Worm (Caenorhabditis elegans) whole organism, young adult: Measurements from ENCODE around the gene cox-6C.

Experiments
- B0019.2 ChIP-seq: fragments of 200-800 bp; sonication (Bioruptor generic); conservative IDR thresholded peaks from 2 replicates; pipeline ENCODE4 v1.3.6; 2022; ENCODE audit warnings: missing genetic modification reagents, missing genetic modification characterization, missing compliant biosample characterization
- B0261.1 ChIP-seq: sonication (generic microtip); optimal IDR thresholded peaks from 2 replicates; lab custom pipeline; 2016; ENCODE audit warnings: mild to moderate bottlenecking, missing genetic modification characterization, moderate library complexity, missing compliant biosample characterization
- F33H1.4 ChIP-seq: fragments of 200-800 bp; sonication (Bioruptor generic); IDR thresholded peaks from 2 replicates; pipeline ENCODE4 v1.3.6; 2022; ENCODE audit warnings: missing genetic modification reagents, missing genetic modification characterization, missing compliant biosample characterization
- Y53F4B.3 ChIP-seq: fragments of 200-800 bp; sonication (Bioruptor generic); IDR thresholded peaks from 2 replicates; pipeline ENCODE4 v1.3.6; 2022; ENCODE audit warnings: missing genetic modification reagents, missing genetic modification characterization, missing compliant biosample characterization
- ZK185.1 ChIP-seq: sonication (generic microtip); optimal IDR thresholded peaks from 2 replicates; lab custom pipeline; 2016; ENCODE audit warnings: mild to moderate bottlenecking, missing genetic modification characterization, missing compliant biosample characterization; ENCODE audit not compliant: poor library complexity, severe bottlenecking
- aptf-3 ChIP-seq: fragments of 200-800 bp; sonication (Bioruptor generic); IDR thresholded peaks from 2 replicates; pipeline ENCODE4 v1.3.6; 2022; ENCODE audit warnings: missing genetic modification characterization, missing compliant biosample characterization
- athp-1 ChIP-seq: sonication (generic microtip); optimal IDR thresholded peaks from 2 replicates; lab custom pipeline; 2017; ENCODE audit warnings: mild to moderate bottlenecking, missing genetic modification characterization, missing compliant biosample characterization
- bed-1 ChIP-seq: fragments of 200-800 bp; sonication (Bioruptor generic); IDR thresholded peaks from 2 replicates; pipeline ENCODE4 v1.3.6; 2022; ENCODE audit warnings: missing genetic modification reagents, missing genetic modification characterization, missing compliant biosample characterization
- bed-2 ChIP-seq: fragments of 200-800 bp; sonication (Bioruptor generic); IDR thresholded peaks from 2 replicates; pipeline ENCODE4 v1.3.6; 2022; ENCODE audit warnings: missing genetic modification reagents, missing genetic modification characterization, missing compliant biosample characterization
- ccch-3 ChIP-seq: fragments of 200-800 bp; sonication (Bioruptor generic); optimal IDR thresholded peaks from 2 replicates; lab custom pipeline; 2018; ENCODE audit warnings: mild to moderate bottlenecking, missing genetic modification characterization, missing compliant biosample characterization
- ceh-27 ChIP-seq: fragments of 200-800 bp; sonication (Bioruptor generic); optimal IDR thresholded peaks from 2 replicates; lab custom pipeline; 2018; ENCODE audit warnings: mild to moderate bottlenecking, missing genetic modification characterization, moderate library complexity, missing compliant biosample characterization
- ceh-58 ChIP-seq: fragments of 200-800 bp; sonication (Bioruptor generic); IDR thresholded peaks from 2 replicates; pipeline ENCODE4 v1.3.6; 2022; ENCODE audit warnings: missing genetic modification characterization, missing compliant biosample characterization
- dpl-1 ChIP-seq: fragments of 150-350 bp; optimal IDR thresholded peaks from 2 replicates; lab custom pipeline; 2014; ENCODE audit warnings: missing biosample characterization, missing genetic modification reagents, missing genetic modification characterization
- efl-1 ChIP-seq: fragments of 150-350 bp; optimal IDR thresholded peaks from 2 replicates; lab custom pipeline; 2014; ENCODE audit warnings: missing biosample characterization, missing genetic modification reagents, missing genetic modification characterization
- egl-18 ChIP-seq: fragments of 200-800 bp; sonication (Bioruptor generic); IDR thresholded peaks from 2 replicates; pipeline ENCODE4 v1.3.6; 2022; ENCODE audit warnings: missing genetic modification reagents, missing genetic modification characterization, missing compliant biosample characterization
- egrh-3 ChIP-seq: fragments of 200-800 bp; sonication (Bioruptor generic); IDR thresholded peaks from 2 replicates; pipeline ENCODE4 v1.3.6; 2022; ENCODE audit warnings: missing genetic modification reagents, missing genetic modification characterization, missing compliant biosample characterization
- fkh-3 ChIP-seq: sonication (generic microtip); optimal IDR thresholded peaks from 2 replicates; lab custom pipeline; 2016; ENCODE audit warnings: mild to moderate bottlenecking, missing genetic modification characterization, missing compliant biosample characterization
- hmg-1.2 ChIP-seq: fragments of 200-800 bp; sonication (Bioruptor generic); IDR thresholded peaks from 2 replicates; pipeline ENCODE4 v1.3.6; 2022; ENCODE audit warnings: missing genetic modification reagents, missing genetic modification characterization, missing compliant biosample characterization
- hrde-1 ChIP-seq: sonication (generic microtip); optimal IDR thresholded peaks from 2 replicates; lab custom pipeline; 2016; ENCODE audit warnings: missing genetic modification characterization, mild to moderate bottlenecking, missing compliant biosample characterization, moderate library complexity, missing genotype, missing genetic modification reagents, borderline replicate concordance
- hsf-1 ChIP-seq: fragments of 200-800 bp; sonication (Bioruptor generic); IDR thresholded peaks from 2 replicates; pipeline ENCODE4 v1.3.6; 2022; ENCODE audit warnings: missing genetic modification reagents, missing genetic modification characterization, missing compliant biosample characterization
- let-607 ChIP-seq, 2 experiments: fragments of 200-800 bp in 1 of 2; sonication (Bioruptor generic) in 1 of 2; sonication (generic microtip) in 1 of 2; optimal IDR thresholded peaks; 2 replicates each; lab custom pipeline; 2016 to 2018; ENCODE audit warnings: mild to moderate bottlenecking in 2 of 2, missing compliant biosample characterization in 2 of 2, missing genetic modification characterization in 2 of 2, moderate library complexity in 2 of 2, missing genotype in 1 of 2
- lin-40 ChIP-seq: sonication (generic microtip); optimal IDR thresholded peaks from 2 replicates; lab custom pipeline; 2016; ENCODE audit warnings: missing genetic modification characterization, mild to moderate bottlenecking, missing compliant biosample characterization, missing genotype, missing genetic modification reagents
- lin-54 ChIP-seq: fragments of 200-800 bp; sonication (Bioruptor generic); optimal IDR thresholded peaks from 2 replicates; lab custom pipeline; 2018; ENCODE audit warnings: mild to moderate bottlenecking, missing genetic modification characterization, missing compliant biosample characterization
- madf-10 ChIP-seq: sonication (generic microtip); optimal IDR thresholded peaks from 2 replicates; lab custom pipeline; 2016; ENCODE audit warnings: mild to moderate bottlenecking, missing genetic modification characterization, missing compliant biosample characterization
- nhr-27 ChIP-seq: fragments of 200-800 bp; sonication (Bioruptor generic); optimal IDR thresholded peaks from 2 replicates; lab custom pipeline; 2018; ENCODE audit warnings: mild to moderate bottlenecking, missing genetic modification characterization, moderate library complexity, missing compliant biosample characterization
- pbrm-1 ChIP-seq: fragments of 200-800 bp; sonication (Bioruptor generic); IDR thresholded peaks from 2 replicates; pipeline ENCODE4 v1.3.6; 2022; ENCODE audit warnings: missing genetic modification reagents, missing genetic modification characterization, missing compliant biosample characterization
- snpc-1.3 ChIP-seq: sonication (generic microtip); optimal IDR thresholded peaks from 2 replicates; lab custom pipeline; 2017; ENCODE audit warnings: missing genetic modification characterization, mild to moderate bottlenecking, missing compliant biosample characterization, antibody characterized with exemption, moderate library complexity, missing genotype, missing genetic modification reagents; ENCODE audit not compliant: insufficient read depth
- sptf-2 ChIP-seq: fragments of 200-800 bp; sonication (Bioruptor generic); optimal IDR thresholded peaks from 2 replicates; lab custom pipeline; 2018; ENCODE audit warnings: mild to moderate bottlenecking, missing genetic modification characterization, missing compliant biosample characterization
- tlf-1 ChIP-seq: fragments of 200-800 bp; sonication (Bioruptor generic); optimal IDR thresholded peaks from 2 replicates; lab custom pipeline; 2018; ENCODE audit warnings: mild to moderate bottlenecking, missing genetic modification characterization, missing compliant biosample characterization
- unc-130 ChIP-seq: sonication (generic microtip); optimal IDR thresholded peaks from 2 replicates; lab custom pipeline; 2016; ENCODE audit warnings: missing genetic modification reagents, missing genetic modification characterization, missing compliant biosample characterization
- unc-62 ChIP-seq: fragments of 150-350 bp; optimal IDR thresholded peaks from 2 replicates; lab custom pipeline; 2014; ENCODE audit warnings: missing biosample characterization, missing genetic modification reagents, missing genetic modification characterization
- zfh-2 ChIP-seq: fragments of 200-800 bp; sonication (Bioruptor generic); conservative IDR thresholded peaks from 2 replicates; pipeline ENCODE4 v1.3.6; 2022; ENCODE audit warnings: missing genetic modification reagents, missing genetic modification characterization, missing compliant biosample characterization
- zim-3 ChIP-seq: sonication (generic microtip); optimal IDR thresholded peaks from 2 replicates; lab custom pipeline; 2017; ENCODE audit warnings: mild to moderate bottlenecking, missing genetic modification characterization, moderate library complexity, missing compliant biosample characterization
- ztf-18 ChIP-seq: sonication (generic microtip); optimal IDR thresholded peaks from 2 replicates; lab custom pipeline; 2016; ENCODE audit warnings: missing genotype, mild to moderate bottlenecking, missing genetic modification characterization, missing compliant biosample characterization
- ztf-6 ChIP-seq: fragments of 200-800 bp; sonication (Bioruptor generic); IDR thresholded peaks from 2 replicates; pipeline ENCODE4 v1.3.6; 2022; ENCODE audit warnings: missing genetic modification reagents, missing genetic modification characterization, missing compliant biosample characterization

The cox-6C gene

DNA sequence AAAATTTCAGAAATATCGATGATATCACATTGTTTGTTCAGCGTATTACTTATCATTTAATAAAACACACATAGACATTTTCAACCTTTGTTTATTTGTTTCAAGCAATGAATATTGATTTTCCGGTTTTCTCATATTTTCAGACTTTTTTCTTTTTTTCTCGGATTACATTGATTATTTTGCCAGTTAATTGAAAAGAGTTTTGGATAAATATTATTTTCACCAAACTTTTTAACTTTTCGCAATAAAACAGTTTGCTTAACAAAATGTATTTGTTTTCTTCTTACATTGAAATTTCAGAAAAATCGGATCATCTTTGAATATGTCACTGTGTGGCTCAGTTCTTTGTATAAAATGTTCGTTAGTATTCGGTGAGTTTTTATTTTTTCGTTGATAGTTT, 36.0 kb downstream of the cox-6C start, which contains the start of gene Y38C1AA.6:
Y38C1AA.6 (plus strand) TSS at position 301 of the 400 bp plus-strand sequence.
- TF ChIP-seq bed-1 (GFP tag; lab: Robert Waterston, UW), result no peak
- no peak for TF ChIP-seq lin-40 (tag; lab: Kevin White, UChicago)
- TF ChIP-seq ZK185.1 (tag; lab: Kevin White, UChicago), result no peak
- no peak for TF ChIP-seq efl-1
- no peak for TF ChIP-seq hrde-1 (tag; lab: Kevin White, UChicago)
- TF ChIP-seq ztf-18 (tag; lab: Kevin White, UChicago), result no peak
- TF ChIP-seq F33H1.4 (GFP tag; lab: Robert Waterston, UW), result no peak
- no peak for TF ChIP-seq sptf-2 (GFP tag; lab: Kevin White, UChicago)
- no peak for TF ChIP-seq bed-2 (GFP tag; lab: Robert Waterston, UW)

- TF ChIP-seq unc-130, result no peak
- TF ChIP-seq, all 124 proteins: peak for 0
Measured at ce11 chrIV:164777-165176, 38.2 kb downstream of the cox-6C start, which contains the start of gene cutl-24. Gene cutl-24 (plus strand): TSS chrIV:165077.

DNA sequence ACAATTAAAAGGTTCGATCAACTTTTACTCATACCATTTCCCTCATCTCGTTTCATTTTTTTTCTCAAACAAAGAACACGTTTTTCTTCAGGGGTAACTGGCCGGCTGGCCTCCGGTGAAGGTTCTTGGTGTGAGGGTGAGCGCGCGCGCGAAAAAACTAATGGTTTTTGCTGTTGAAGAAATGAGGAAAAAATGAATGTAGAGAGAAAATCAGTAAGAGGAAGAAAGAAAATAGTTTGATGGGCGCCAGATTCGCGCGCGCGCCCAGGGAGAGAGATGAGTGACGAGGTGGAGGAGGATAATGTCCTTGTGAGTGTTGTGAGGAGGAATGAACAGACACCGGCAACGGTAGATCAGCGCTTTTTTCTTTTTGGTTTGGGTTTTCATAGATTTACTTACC, 44.5 kb downstream of the cox-6C start:
- TF ChIP-seq aptf-3 (no peak), zfh-2 (0 out of 2 replicates have a peak, but pooled peaks have one; percentile 14), dpl-1 (no peak), efl-1 (peak; percentile 39)

DNA sequence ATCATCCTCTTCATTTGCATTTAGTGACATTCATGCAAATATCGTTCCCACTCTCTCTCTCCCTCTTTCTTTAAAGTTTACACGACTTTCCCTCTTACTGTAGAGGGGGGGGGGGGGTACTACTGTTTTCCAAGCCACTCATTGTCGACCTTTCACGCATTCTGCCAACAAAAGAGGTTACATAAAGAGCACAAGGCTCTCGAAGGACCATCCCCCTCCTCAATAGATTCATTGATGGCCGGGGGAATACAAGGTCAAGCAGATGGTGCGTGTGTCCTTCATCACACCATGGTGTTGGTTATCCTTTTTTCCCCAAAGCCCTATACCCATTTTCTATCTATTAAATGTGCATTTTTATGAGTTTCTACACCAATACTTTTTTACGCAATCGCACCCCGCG, 46.5 kb downstream of the cox-6C start:
- TF ChIP-seq egrh-3 (GFP tag; lab: Robert Waterston, UW) (no peak), lin-54 (GFP tag; lab: Kevin White, UChicago) (no peak), hsf-1 (GFP tag; lab: Robert Waterston, UW) (no peak), hmg-1.2 (no peak), ztf-6 (no peak), pbrm-1 (GFP tag; lab: Robert Waterston, UW) (no peak), athp-1 (tag; lab: Kevin White, UChicago) (no peak), B0261.1 (tag; lab: Kevin White, UChicago) (no peak), madf-10 (tag; lab: Kevin White, UChicago) (no peak), Y53F4B.3 (GFP tag; lab: Robert Waterston, UW) (no peak), ceh-27 (no peak), tlf-1 (GFP tag; lab: Kevin White, UChicago) (no peak)

DNA sequence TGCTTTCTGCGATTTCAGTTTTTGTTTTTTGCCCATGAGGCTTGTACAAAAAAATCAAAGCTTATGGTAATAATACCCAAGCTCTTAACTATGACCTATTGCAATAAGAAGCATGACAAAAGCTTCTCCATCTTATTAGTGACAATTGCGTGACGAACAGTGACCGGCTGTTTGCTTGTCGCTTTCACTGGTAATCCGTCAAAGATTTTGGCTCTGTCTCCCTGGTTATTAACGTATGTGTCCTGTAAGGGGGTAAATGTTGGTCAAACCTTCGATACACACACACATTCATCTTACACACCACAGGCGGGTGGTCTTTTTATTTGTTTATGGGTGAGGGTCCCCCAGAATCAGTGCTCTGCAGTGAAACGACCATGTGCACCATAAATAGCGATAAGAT, 47.6 kb downstream of the cox-6C start:
- TF ChIP-seq unc-62 (GFP tag; lab: Kevin White, UChicago), result no peak
- no peak for TF ChIP-seq nhr-27 (tag; lab: Kevin White, UChicago)
- TF ChIP-seq let-607 (tag; optimal IDR thresholded peaks at IDR 0.05; lab: Kevin White, UChicago), result no peak
- no peak for TF ChIP-seq snpc-1.3 (tag; lab: Kevin White, UChicago)
- TF ChIP-seq ceh-58 (GFP tag; lab: Robert Waterston, UW), result no peak

ce11 chrIV:175698-176097, 49.2 kb downstream of the cox-6C start:
- TF ChIP-seq egrh-3 (GFP tag; lab: Robert Waterston, UW), result peak; percentile 78; the same call in 1 of the 2 replicates
- peak; percentile 34 for TF ChIP-seq ceh-27
- no peak for TF ChIP-seq B0019.2
- no peak for TF ChIP-seq ccch-3 (GFP tag; lab: Kevin White, UChicago)
- TF ChIP-seq fkh-3, result no peak
- peak; percentile 75 for TF ChIP-seq zfh-2
- no peak for TF ChIP-seq let-607 (tag; optimal IDR thresholded peaks at IDR 0.05; lab: Kevin White, UChicago)
- TF ChIP-seq zim-3 (tag; lab: Kevin White, UChicago), result no peak
- TF ChIP-seq egl-18 (GFP tag; lab: Robert Waterston, UW), result no peak
- TF ChIP-seq, all 124 proteins: peak for 3
